Worm (Caenorhabditis elegans): ENCODE results near the gene unc-30.
A peak's percentile ranks its signal among the peaks of the same experiment; 100 is the strongest.

ce11 chrIV:13093677-13094076, 25.1 kb upstream of the unc-30 start, which contains the start of the genes prcc-1 and C39E9.12:
- TF ChIP-seq ets-4 (tag; optimal IDR thresholded peaks at IDR 0.05) (no peak), pros-1 (tag; optimal IDR thresholded peaks at IDR 0.05) (no peak), F13H6.1 (tag; optimal IDR thresholded peaks at IDR 0.05) (no peak), nfya-1 (tag; optimal IDR thresholded peaks at IDR 0.05) (peak; percentile 61)

Measured in whole organism, late embryonic.